Fruit fly (Drosophila melanogaster): ENCODE results near the gene CG5439.
A peak's percentile ranks its signal among the peaks of the same experiment; 100 is the strongest.

Gene CG5439

dm6 chr2L:13222225-13222648 lies 45.3 kb downstream of the CG5439 start, which contains the start of the genes Ski6 and CG16812 (continued):
- TF ChIP-seq CG17385 (GFP tag; optimal IDR thresholded peaks at IDR 0.05) (peak; percentile 58), Asciz (GFP tag; optimal IDR thresholded peaks at IDR 0.05) (no peak), sens (GFP tag) (peak; percentile 94), CG2116 (GFP tag; optimal IDR thresholded peaks at IDR 0.05) (peak; percentile 65), Abd-B (GFP tag; optimal IDR thresholded peaks at IDR 0.05) (peak; percentile 50), CG2712 (tag; optimal IDR thresholded peaks at IDR 0.05) (peak; percentile 87), CG10209 (GFP tag; optimal IDR thresholded peaks at IDR 0.05) (peak; percentile 37), Dfd (GFP tag; optimal IDR thresholded peaks at IDR 0.05) (no peak), chif (GFP tag; optimal IDR thresholded peaks at IDR 0.05) (peak in 1 of 2 experiments; percentile 15), dmrt11E (tag; optimal IDR thresholded peaks at IDR 0.05) (peak; percentile 67), CG7271 (tag; optimal IDR thresholded peaks at IDR 0.05) (peak; percentile 49), CG6272 (GFP tag; IDR thresholded peaks at IDR 0.05) (no peak), CG8924 (tag; optimal IDR thresholded peaks at IDR 0.05) (peak; percentile 86), tx (GFP tag; optimal IDR thresholded peaks at IDR 0.05) (no peak), CG4707 (GFP tag; optimal IDR thresholded peaks at IDR 0.05) (no peak), bsh (GFP tag; optimal IDR thresholded peaks at IDR 0.05) (peak in 1 of 2 experiments; percentile 79), GATAe (GFP tag; conservative IDR thresholded peaks at IDR 0.05) (no peak), Xbp1 (GFP tag; optimal IDR thresholded peaks at IDR 0.05) (peak; percentile 74), Ssrp (tag; optimal IDR thresholded peaks at IDR 0.05) (peak; percentile 56), cato (GFP tag; optimal IDR thresholded peaks at IDR 0.05; ENCODE audit: borderline replicate concordance) (peak; percentile 34), sens-2 (GFP tag; IDR thresholded peaks at IDR 0.05) (no peak), twi (tag; optimal IDR thresholded peaks at IDR 0.05) (peak; percentile 65), lab (GFP tag; optimal IDR thresholded peaks at IDR 0.05) (no peak), CTCF (GFP tag; optimal IDR thresholded peaks at IDR 0.05) (no peak), CG3065 (GFP tag; optimal IDR thresholded peaks at IDR 0.05) (peak; percentile 10), CG10366 (GFP tag; IDR thresholded peaks at IDR 0.05) (peak; percentile 64), salm (tag; optimal IDR thresholded peaks at IDR 0.05) (peak; percentile 20), phol (tag; optimal IDR thresholded peaks at IDR 0.05) (peak; percentile 82), CG1602 (GFP tag; optimal IDR thresholded peaks at IDR 0.05) (peak; percentile 60), CG1603 (tag; optimal IDR thresholded peaks at IDR 0.05) (peak; percentile 44), CG9215 (GFP tag; IDR thresholded peaks at IDR 0.05) (peak; percentile 50), CG11085 (GFP tag; IDR thresholded peaks at IDR 0.05) (0 out of 2 replicates have a peak, but pooled peaks have one; percentile 26), ci (GFP tag; IDR thresholded peaks at IDR 0.05) (0 out of 3 replicates have a peak, but pooled peaks have one; percentile 20), CG17568 (GFP tag; optimal IDR thresholded peaks at IDR 0.05) (peak; percentile 83), CG10979 (tag; optimal IDR thresholded peaks at IDR 0.05) (peak; percentile 67), esg (GFP tag; conservative IDR thresholded peaks at IDR 0.05) (peak; percentile 43), z (GFP tag; IDR thresholded peaks at IDR 0.05) (no peak), CG17361 (GFP tag; IDR thresholded peaks at IDR 0.05) (peak; percentile 84), btn (GFP tag; optimal IDR thresholded peaks at IDR 0.05) (no peak), en (GFP tag; optimal IDR thresholded peaks at IDR 0.05) (peak; percentile 3), CG11560 (tag; IDR thresholded peaks at IDR 0.05) (no peak), CG4617 (GFP tag; optimal IDR thresholded peaks at IDR 0.05; ENCODE audit: borderline replicate concordance) (peak; percentile 65), CG34422 (GFP tag; IDR thresholded peaks at IDR 0.05) (no peak), Mad (GFP tag; optimal IDR thresholded peaks at IDR 0.05) (peak; percentile 32), Dll (GFP tag; IDR thresholded peaks at IDR 0.05; ENCODE audit: partially characterized antibody) (peak; percentile 51; the same call in 2 of the 4 replicates), Awh (GFP tag; IDR thresholded peaks at IDR 0.05) (peak; percentile 71), D19B (GFP tag; optimal IDR thresholded peaks at IDR 0.05) (peak; percentile 10), CG16779 (GFP tag; IDR thresholded peaks at IDR 0.05) (peak; percentile 23; the same call in 1 of the 2 replicates), CG30020 (tag; optimal IDR thresholded peaks at IDR 0.05) (peak; percentile 81), ab (GFP tag; optimal IDR thresholded peaks at IDR 0.05) (no peak), CG10274 (GFP tag; optimal IDR thresholded peaks at IDR 0.05) (no peak)
